Fruit fly (Drosophila melanogaster) whole organism, prepupa: ENCODE measurements around the gene anchor.

Experiments used
- CG6163 ChIP-seq: fragments of 200-800 bp; sonication (Bioruptor generic); IDR thresholded peaks from 3 replicates; pipeline ENCODE4 v1.3.6; 2022; ENCODE audit warnings: missing biosample characterization, missing genetic modification characterization
- CG7368 ChIP-seq: fragments of 200-800 bp; sonication (Bioruptor generic); optimal IDR thresholded peaks from 3 replicates; lab custom pipeline; 2016; ENCODE audit warnings: missing biosample characterization, missing genetic modification characterization
- CG8632 ChIP-seq: fragments of 200-800 bp; sonication (Bioruptor generic); optimal IDR thresholded peaks from 3 replicates; lab custom pipeline; 2016; ENCODE audit warnings: missing biosample characterization, missing genetic modification characterization

- TF ChIP-seq CG6163 (GFP tag; lab: Robert Waterston, UW) (peak; percentile 31; the same call in 1 of the 3 replicates), CG8632 (GFP tag; lab: Kevin White, UChicago) (no peak), CG7368 (GFP tag; lab: Kevin White, UChicago) (peak; percentile 41)
Observed at dm6 chr3L:17652878-17653700, 31.5 kb downstream of the anchor start.
